Worm (Caenorhabditis elegans) whole organism, young adult: Measurements from ENCODE around the gene clc-32.

Experiments used
- B0336.3 ChIP-seq: fragments of 200-800 bp; sonication (Bioruptor generic); IDR thresholded peaks from 2 replicates; pipeline ENCODE4 v1.3.6; 2022; ENCODE audit warnings: missing genetic modification characterization, missing compliant biosample characterization
- C06A6.2 ChIP-seq: fragments of 200-800 bp; sonication (Bioruptor generic); conservative IDR thresholded peaks from 2 replicates; pipeline ENCODE4 v1.3.6; 2022; ENCODE audit warnings: missing genetic modification characterization, missing compliant biosample characterization
- F39B2.1 ChIP-seq: fragments of 200-800 bp; sonication (Bioruptor generic); IDR thresholded peaks from 2 replicates; pipeline ENCODE4 v1.3.6; 2022; ENCODE audit warnings: missing genetic modification reagents, missing genetic modification characterization, missing compliant biosample characterization
- K12H6.12 ChIP-seq: fragments of 200-800 bp; sonication (Bioruptor generic); optimal IDR thresholded peaks from 2 replicates; lab custom pipeline; 2018; ENCODE audit warnings: mild to moderate bottlenecking, missing genetic modification characterization, missing compliant biosample characterization
- Y56A3A.18 ChIP-seq: fragments of 200-800 bp; sonication (Bioruptor generic); IDR thresholded peaks from 2 replicates; pipeline ENCODE4 v1.3.6; 2022; ENCODE audit warnings: missing genetic modification reagents, missing genetic modification characterization, missing compliant biosample characterization
- Y67H2A.10 ChIP-seq: fragments of 200-800 bp; sonication (Bioruptor generic); conservative IDR thresholded peaks from 2 replicates; pipeline ENCODE4 v1.3.6; 2022; ENCODE audit warnings: missing genetic modification reagents, missing genetic modification characterization, missing compliant biosample characterization
- Y95B8A.8 ChIP-seq: fragments of 200-800 bp; sonication (Bioruptor generic); IDR thresholded peaks from 2 replicates; pipeline ENCODE4 v1.3.6; 2022; ENCODE audit warnings: missing genetic modification reagents, missing genetic modification characterization, missing compliant biosample characterization
- akir-1 ChIP-seq: fragments of 200-800 bp; sonication (Bioruptor generic); optimal IDR thresholded peaks from 2 replicates; lab custom pipeline; 2018; ENCODE audit warnings: mild to moderate bottlenecking, missing genetic modification characterization, moderate library complexity, missing compliant biosample characterization
- aptf-3 ChIP-seq: fragments of 200-800 bp; sonication (Bioruptor generic); IDR thresholded peaks from 2 replicates; pipeline ENCODE4 v1.3.6; 2022; ENCODE audit warnings: missing genetic modification characterization, missing compliant biosample characterization
- attf-5 ChIP-seq: fragments of 200-800 bp; sonication (Bioruptor generic); optimal IDR thresholded peaks from 2 replicates; lab custom pipeline; 2018; ENCODE audit warnings: mild to moderate bottlenecking, missing genetic modification characterization, missing compliant biosample characterization
- bed-2 ChIP-seq: fragments of 200-800 bp; sonication (Bioruptor generic); IDR thresholded peaks from 2 replicates; pipeline ENCODE4 v1.3.6; 2022; ENCODE audit warnings: missing genetic modification reagents, missing genetic modification characterization, missing compliant biosample characterization
- cebp-1 ChIP-seq, 2 experiments: fragments of 200-800 bp in 1 of 2; sonication (Bioruptor generic) in 1 of 2; sonication (generic microtip) in 1 of 2; IDR thresholded peaks in 1 of 2; optimal IDR thresholded peaks in 1 of 2; 2 replicates each; pipeline versions ENCODE4 v1.3.6 to Lab custom; 2017 to 2022; ENCODE audit warnings: missing compliant biosample characterization in 2 of 2, missing genetic modification characterization in 2 of 2, mild to moderate bottlenecking in 1 of 2, missing genetic modification reagents in 1 of 2, moderate library complexity in 1 of 2
- ceh-100 ChIP-seq: fragments of 200-800 bp; sonication (Bioruptor generic); IDR thresholded peaks from 2 replicates; pipeline ENCODE4 v1.3.6; 2022; ENCODE audit warnings: missing genetic modification reagents, missing genetic modification characterization, missing compliant biosample characterization
- ceh-40 ChIP-seq: fragments of 200-800 bp; sonication (Bioruptor generic); IDR thresholded peaks from 2 replicates; pipeline ENCODE4 v1.3.6; 2022; ENCODE audit warnings: missing genetic modification characterization, missing compliant biosample characterization
- ceh-58 ChIP-seq: fragments of 200-800 bp; sonication (Bioruptor generic); IDR thresholded peaks from 2 replicates; pipeline ENCODE4 v1.3.6; 2022; ENCODE audit warnings: missing genetic modification characterization, missing compliant biosample characterization
- ceh-79 ChIP-seq: sonication (generic microtip); optimal IDR thresholded peaks from 2 replicates; lab custom pipeline; 2017; ENCODE audit warnings: mild to moderate bottlenecking, missing genetic modification characterization, missing compliant biosample characterization
- chd-7 ChIP-seq: sonication (generic microtip); optimal IDR thresholded peaks from 2 replicates; lab custom pipeline; 2016; ENCODE audit warnings: mild to moderate bottlenecking, missing genetic modification characterization, moderate library complexity, missing compliant biosample characterization
- hlh-26 ChIP-seq: fragments of 200-800 bp; sonication (Bioruptor generic); conservative IDR thresholded peaks from 2 replicates; pipeline ENCODE4 v1.3.6; 2022; ENCODE audit warnings: missing genetic modification reagents, missing genetic modification characterization, missing compliant biosample characterization
- lag-1 ChIP-seq: fragments of 200-800 bp; sonication (Bioruptor generic); IDR thresholded peaks from 2 replicates; pipeline ENCODE4 v1.3.6; 2022; ENCODE audit warnings: missing genetic modification reagents, missing genetic modification characterization, missing compliant biosample characterization
- let-607 ChIP-seq, 2 experiments: fragments of 200-800 bp in 1 of 2; sonication (Bioruptor generic) in 1 of 2; sonication (generic microtip) in 1 of 2; optimal IDR thresholded peaks; 2 replicates each; lab custom pipeline; 2016 to 2018; ENCODE audit warnings: mild to moderate bottlenecking in 2 of 2, missing compliant biosample characterization in 2 of 2, missing genetic modification characterization in 2 of 2, moderate library complexity in 2 of 2, missing genotype in 1 of 2
- lir-1 ChIP-seq: fragments of 200-800 bp; sonication (Bioruptor generic); conservative IDR thresholded peaks from 2 replicates; pipeline ENCODE4 v1.3.6; 2022; ENCODE audit warnings: missing genetic modification reagents, missing genetic modification characterization, missing compliant biosample characterization
- lsl-1 ChIP-seq: fragments of 200-800 bp; sonication (Bioruptor generic); optimal IDR thresholded peaks from 2 replicates; lab custom pipeline; 2018; ENCODE audit warnings: mild to moderate bottlenecking, missing genetic modification characterization, moderate library complexity, missing compliant biosample characterization
- madf-6 ChIP-seq: fragments of 200-800 bp; sonication (Bioruptor generic); IDR thresholded peaks from 2 replicates; pipeline ENCODE4 v1.3.6; 2022; ENCODE audit warnings: missing genetic modification reagents, missing genetic modification characterization, missing compliant biosample characterization
- mel-28 ChIP-seq: sonication (generic microtip); optimal IDR thresholded peaks from 2 replicates; lab custom pipeline; 2016; ENCODE audit warnings: borderline replicate concordance, mild to moderate bottlenecking, missing genetic modification characterization, missing compliant biosample characterization
- mes-4 ChIP-seq: sonication (generic microtip); optimal IDR thresholded peaks from 2 replicates; lab custom pipeline; 2016; ENCODE audit warnings: missing genotype, missing genetic modification characterization, missing compliant biosample characterization
- nfya-2 ChIP-seq: fragments of 200-800 bp; sonication (Bioruptor generic); IDR thresholded peaks from 2 replicates; pipeline ENCODE4 v1.3.6; 2022; ENCODE audit warnings: missing genetic modification reagents, missing genetic modification characterization, missing compliant biosample characterization
- nhr-80 ChIP-seq: sonication (generic microtip); optimal IDR thresholded peaks from 2 replicates; lab custom pipeline; 2016; ENCODE audit warnings: missing genetic modification characterization, missing compliant biosample characterization
- pha-4 ChIP-seq: fragments of 150-350 bp; sonication (generic microtip); optimal IDR thresholded peaks from 2 replicates; lab custom pipeline; 2014; ENCODE audit warnings: missing biosample characterization, missing genetic modification reagents, missing genetic modification characterization
- rcor-1 ChIP-seq: fragments of 200-800 bp; sonication (Bioruptor generic); IDR thresholded peaks from 2 replicates; pipeline ENCODE4 v1.3.6; 2022; ENCODE audit warnings: missing genetic modification reagents, missing genetic modification characterization, missing compliant biosample characterization
- tbp1 ChIP-seq: fragments of 200-800 bp; sonication (Bioruptor generic); optimal IDR thresholded peaks from 2 replicates; lab custom pipeline; 2018; ENCODE audit warnings: mild to moderate bottlenecking, missing genetic modification characterization, missing compliant biosample characterization
- tlf-1 ChIP-seq: fragments of 200-800 bp; sonication (Bioruptor generic); optimal IDR thresholded peaks from 2 replicates; lab custom pipeline; 2018; ENCODE audit warnings: mild to moderate bottlenecking, missing genetic modification characterization, missing compliant biosample characterization
- unc-130 ChIP-seq: sonication (generic microtip); optimal IDR thresholded peaks from 2 replicates; lab custom pipeline; 2016; ENCODE audit warnings: missing genetic modification reagents, missing genetic modification characterization, missing compliant biosample characterization
- unc-62 ChIP-seq: fragments of 150-350 bp; optimal IDR thresholded peaks from 2 replicates; lab custom pipeline; 2014; ENCODE audit warnings: missing biosample characterization, missing genetic modification reagents, missing genetic modification characterization
- xnd-1 ChIP-seq: sonication (generic microtip); optimal IDR thresholded peaks from 2 replicates; lab custom pipeline; 2016; ENCODE audit warnings: missing genotype, missing genetic modification reagents, missing genetic modification characterization, missing compliant biosample characterization
- zim-3 ChIP-seq: sonication (generic microtip); optimal IDR thresholded peaks from 2 replicates; lab custom pipeline; 2017; ENCODE audit warnings: mild to moderate bottlenecking, missing genetic modification characterization, moderate library complexity, missing compliant biosample characterization
- ztf-22 ChIP-seq: fragments of 200-800 bp; sonication (Bioruptor generic); optimal IDR thresholded peaks from 2 replicates; lab custom pipeline; 2018; ENCODE audit warnings: mild to moderate bottlenecking, missing genetic modification characterization, moderate library complexity, missing compliant biosample characterization
- ztf-3 ChIP-seq: fragments of 200-800 bp; sonication (Bioruptor generic); optimal IDR thresholded peaks from 2 replicates; lab custom pipeline; 2018; ENCODE audit warnings: mild to moderate bottlenecking, missing genetic modification characterization, missing compliant biosample characterization

clc-32 gene

ce11 chrV:16162124-16162735, 21.3 kb upstream of the clc-32 start, which contains the start of the genes str-109 and F10A3.11:
TSS of gene str-109 (minus strand) at chrV:16162224.
TSS of gene F10A3.11 (plus strand) at chrV:16162685.
- no peak for TF ChIP-seq akir-1 (GFP tag; lab: Kevin White, UChicago)
- TF ChIP-seq nfya-2, result no peak
- no peak for TF ChIP-seq bed-2 (GFP tag; lab: Robert Waterston, UW)
- TF ChIP-seq unc-62 (GFP tag; lab: Kevin White, UChicago), result no peak
- no peak for TF ChIP-seq nhr-80
- TF ChIP-seq B0336.3 (GFP tag; lab: Robert Waterston, UW), result no peak
- no peak for TF ChIP-seq Y67H2A.10
- no peak for TF ChIP-seq Y56A3A.18
- no peak for TF ChIP-seq pha-4 (tag; lab: Kevin White, UChicago)
- TF ChIP-seq ceh-58, result no peak
- TF ChIP-seq tlf-1, result no peak
- TF ChIP-seq lsl-1, result no peak
- no peak for TF ChIP-seq mel-28 (tag; lab: Kevin White, UChicago)
- no peak for TF ChIP-seq let-607 (tag; optimal IDR thresholded peaks at IDR 0.05; lab: Kevin White, UChicago)
- no peak for TF ChIP-seq ceh-40
- no peak for TF ChIP-seq lir-1

ce11 chrV:16160087-16160486, 19.1 kb upstream of the clc-32 start:
- TF ChIP-seq cebp-1 (GFP tag; IDR thresholded peaks at IDR 0.05; lab: Robert Waterston, UW) (peak; percentile 85), cebp-1 (tag; optimal IDR thresholded peaks at IDR 0.05; lab: Kevin White, UChicago) (peak; percentile 96), xnd-1 (no peak)

ce11 chrV:16159594-16159993, 18.6 kb upstream of the clc-32 start, which contains the start of gene F10A3.17:
TSS of gene F10A3.17 (minus strand) at chrV:16159694.
- TF ChIP-seq lag-1 (GFP tag; lab: Robert Waterston, UW) (no peak), K12H6.12 (tag; lab: Kevin White, UChicago) (no peak), attf-5 (GFP tag; lab: Kevin White, UChicago) (no peak), madf-6 (no peak), Y95B8A.8 (GFP tag; lab: Robert Waterston, UW) (no peak), ceh-100 (no peak), C06A6.2 (GFP tag; lab: Robert Waterston, UW) (no peak), tbp1 (no peak), mes-4 (tag; lab: Kevin White, UChicago) (no peak), tlf-1 (no peak), hlh-26 (no peak), unc-62 (GFP tag; lab: Kevin White, UChicago) (no peak), zim-3 (tag; lab: Kevin White, UChicago) (no peak), rcor-1 (GFP tag; lab: Robert Waterston, UW) (no peak), ztf-3 (no peak), ceh-79 (tag; lab: Kevin White, UChicago) (no peak)
- TF ChIP-seq, all 124 proteins: peak for 0

- TF ChIP-seq F39B2.1 (GFP tag; lab: Robert Waterston, UW) (no peak), ceh-58 (no peak), chd-7 (tag; lab: Kevin White, UChicago) (no peak), unc-130 (GFP tag; lab: Kevin White, UChicago) (no peak), aptf-3 (no peak), mel-28 (tag; lab: Kevin White, UChicago) (no peak), ztf-22 (GFP tag; lab: Kevin White, UChicago) (no peak)
- TF ChIP-seq, all 124 proteins: peak for 0
These were observed 17.4 kb upstream of the clc-32 start, which contains the start of gene str-99 for ce11 chrV:16158391-16158790. TSS of gene str-99 (minus strand) at chrV:16158491.
